Worm (Caenorhabditis elegans) whole organism, young adult: ENCODE data around the gene nkcc-1.

ENCODE experiments used
- ceh-40 ChIP-seq: fragments of 200-800 bp; sonication (Bioruptor generic); IDR thresholded peaks from 2 replicates; pipeline ENCODE4 v1.3.6; 2022; ENCODE audit warnings: missing genetic modification characterization, missing compliant biosample characterization
- unc-130 ChIP-seq: sonication (generic microtip); optimal IDR thresholded peaks from 2 replicates; lab custom pipeline; 2016; ENCODE audit warnings: missing genetic modification reagents, missing genetic modification characterization, missing compliant biosample characterization

- TF ChIP-seq ceh-40 (GFP tag; lab: Robert Waterston, UW) (no peak), unc-130 (no peak)
Observed at ce11 chrIV:14060612-14061011, 63.2 kb downstream of the nkcc-1 start, which contains the start of gene Y37A1B.4.
